Worm (Caenorhabditis elegans) whole organism, young adult: Measurements from ENCODE around the gene mars-1.

Source experiments
- F37B4.10 ChIP-seq: fragments of 200-800 bp; sonication (Bioruptor generic); IDR thresholded peaks from 2 replicates; pipeline ENCODE4 v1.3.6; 2022; ENCODE audit warnings: missing genetic modification characterization, missing compliant biosample characterization
- let-526 ChIP-seq: fragments of 200-800 bp; sonication (Bioruptor generic); IDR thresholded peaks from 2 replicates; pipeline ENCODE4 v1.3.6; 2022; ENCODE audit warnings: missing genetic modification reagents, missing genetic modification characterization, missing compliant biosample characterization
- sdz-38 ChIP-seq: sonication (generic microtip); optimal IDR thresholded peaks from 2 replicates; lab custom pipeline; 2016; ENCODE audit warnings: missing genotype, missing genetic modification characterization, missing compliant biosample characterization
- unc-130 ChIP-seq: sonication (generic microtip); optimal IDR thresholded peaks from 2 replicates; lab custom pipeline; 2016; ENCODE audit warnings: missing genetic modification reagents, missing genetic modification characterization, missing compliant biosample characterization

- TF ChIP-seq sdz-38 (tag; lab: Kevin White, UChicago) (no peak), F37B4.10 (no peak), let-526 (GFP tag; lab: Robert Waterston, UW) (no peak), unc-130 (GFP tag; lab: Kevin White, UChicago) (no peak)
Measured at ce11 chrIV:11646908-11647307, 11.6 kb upstream of the mars-1 start.
